1 fruit fly cellular context compared by ENCODE assay signal in genomic region chr3L:9629910-9630309, dm6.
A peak's percentile ranks its signal among the peaks of the same experiment; 100 is the strongest.
TF ChIP-seq lines count a peak whose summit lies in the region.

No protein-coding gene starts in this region.

TF ChIP-seq in whole organism, embryonic, 481 proteins besides CTCF, POLR2A, EP300 and RAD21 (continued from another document):
- TF ChIP-seq CG3407 (GFP tag; optimal IDR thresholded peaks at IDR 0.05; lab: Kevin White, UChicago) (no peak), peb (GFP tag; IDR thresholded peaks at IDR 0.05; lab: Robert Waterston, UW) (no peak), pzg (GFP tag; optimal IDR thresholded peaks at IDR 0.05; lab: Kevin White, UChicago) (peak; percentile 75), CG3065 (GFP tag; optimal IDR thresholded peaks at IDR 0.05; lab: Kevin White, UChicago) (no peak), MESR4 (GFP tag; optimal IDR thresholded peaks at IDR 0.05; lab: Kevin White, UChicago) (peak; percentile 64), sens (GFP tag; lab: Kevin White, UChicago) (peak; percentile 59), Dref (GFP tag; IDR thresholded peaks at IDR 0.05; lab: Robert Waterston, UW) (no peak), CG42726 (GFP tag; IDR thresholded peaks at IDR 0.05; lab: Robert Waterston, UW; ENCODE audit: partially characterized antibody) (peak; percentile 35; the same call in 1 of the 2 replicates), GATAe (GFP tag; conservative IDR thresholded peaks at IDR 0.05; lab: Robert Waterston, UW) (no peak), CG2116 (GFP tag; optimal IDR thresholded peaks at IDR 0.05; lab: Kevin White, UChicago) (peak; percentile 19), HmgZ (tag; optimal IDR thresholded peaks at IDR 0.05; lab: Kevin White, UChicago) (peak; percentile 54), Myb (GFP tag; optimal IDR thresholded peaks at IDR 0.05; lab: Kevin White, UChicago) (peak; percentile 99), Bdp1 (GFP tag; optimal IDR thresholded peaks at IDR 0.05; lab: Kevin White, UChicago) (no peak), CG4854 (GFP tag; optimal IDR thresholded peaks at IDR 0.05; lab: Kevin White, UChicago) (no peak), D (optimal IDR thresholded peaks at IDR 0.05; lab: Kevin White, UChicago) (peak; percentile 83), D (GFP tag; optimal IDR thresholded peaks at IDR 0.05; lab: Kevin White, UChicago) (no peak), CG3726 (GFP tag; IDR thresholded peaks at IDR 0.05; lab: Robert Waterston, UW) (no peak), E2f2 (GFP tag; IDR thresholded peaks at IDR 0.05; lab: Robert Waterston, UW) (peak; percentile 45; the same call in 1 of the 2 replicates), vnd (GFP tag; IDR thresholded peaks at IDR 0.05; lab: Robert Waterston, UW; ENCODE audit: partially characterized antibody) (0 out of 3 replicates have a peak, but pooled peaks have one; percentile 23), Lhr (GFP tag; optimal IDR thresholded peaks at IDR 0.05; lab: Kevin White, UChicago) (peak; percentile 72)
